Worm (Caenorhabditis elegans): ENCODE results near the gene T10F2.5.
A peak's percentile ranks its signal among the peaks of the same experiment; 100 is the strongest.

Gene T10F2.5

ce11 chrIII:5159505-5159904 lies at the start of gene T10F2.5:
Gene T10F2.5, minus strand, starts transcription at chrIII:5159605.
- TF ChIP-seq tbx-11 (GFP tag; IDR thresholded peaks at IDR 0.05) (no peak), hnd-1 (tag; optimal IDR thresholded peaks at IDR 0.05) (no peak), tra-4 (tag; optimal IDR thresholded peaks at IDR 0.05) (no peak), scrt-1 (GFP tag; IDR thresholded peaks at IDR 0.05) (no peak), F13C5.2 (tag; optimal IDR thresholded peaks at IDR 0.05) (no peak), ceh-36 (tag; optimal IDR thresholded peaks at IDR 0.05) (no peak), flt-1 (GFP tag; IDR thresholded peaks at IDR 0.05) (no peak), tbx-37 (GFP tag; conservative IDR thresholded peaks at IDR 0.05) (no peak), ets-7 (tag; optimal IDR thresholded peaks at IDR 0.05) (no peak), pes-1 (GFP tag; IDR thresholded peaks at IDR 0.05) (no peak), sea-1 (GFP tag; conservative IDR thresholded peaks at IDR 0.05) (no peak), hmg-4 (GFP tag; optimal IDR thresholded peaks at IDR 0.05) (no peak), aly-1 (tag; optimal IDR thresholded peaks at IDR 0.05) (no peak), ama-1 (optimal IDR thresholded peaks at IDR 0.05) (no peak), hmbx-1 (tag; optimal IDR thresholded peaks at IDR 0.05) (no peak)

ce11 chrIII:5208992-5209391 lies 49.6 kb upstream of the T10F2.5 start, which contains the start of gene syx-16:
Gene syx-16, minus strand, starts transcription at chrIII:5209109.
- TF ChIP-seq F13C5.2 (tag; optimal IDR thresholded peaks at IDR 0.05) (no peak), aly-1 (tag; optimal IDR thresholded peaks at IDR 0.05) (no peak), hmbx-1 (tag; optimal IDR thresholded peaks at IDR 0.05) (no peak), hmg-4 (GFP tag; optimal IDR thresholded peaks at IDR 0.05) (no peak)

DNA sequence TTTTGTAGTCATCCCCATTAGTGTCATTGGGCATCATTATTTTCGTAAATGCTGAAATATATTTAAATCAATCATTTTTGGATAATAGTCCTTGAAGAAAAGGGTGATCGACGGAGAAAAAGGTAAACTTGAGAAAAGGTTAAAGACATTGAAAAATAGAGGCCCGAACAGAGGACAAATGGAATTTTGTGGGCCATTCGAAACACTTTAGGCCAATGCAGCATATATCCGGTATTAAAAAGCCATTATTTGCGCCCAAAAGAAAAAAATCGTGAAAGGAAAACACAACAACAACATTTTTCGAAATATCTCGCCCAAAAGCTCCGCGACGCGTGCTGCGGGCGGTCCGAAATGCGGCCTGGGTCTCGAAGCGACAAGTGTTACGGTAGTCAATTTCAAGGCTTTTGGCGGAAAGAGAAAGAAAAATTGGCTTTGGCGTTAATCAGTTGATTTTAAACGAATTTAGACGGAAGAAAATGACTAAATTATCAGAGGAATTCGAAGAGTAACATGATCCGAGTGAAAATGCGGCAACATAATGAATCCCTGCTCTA lies 47.5 kb upstream of the T10F2.5 start, which contains the start of gene morc-1:
TSS of gene morc-1 (minus strand) at position 51 of the 554 bp plus-strand sequence.
- 0 out of 2 replicates have a peak, but pooled peaks have one; percentile 9 for TF ChIP-seq scrt-1 (GFP tag; IDR thresholded peaks at IDR 0.05)
- no peak for TF ChIP-seq tbx-11 (GFP tag; IDR thresholded peaks at IDR 0.05)

- TF ChIP-seq hnd-1 (tag; optimal IDR thresholded peaks at IDR 0.05) (no peak), sea-1 (GFP tag; conservative IDR thresholded peaks at IDR 0.05) (no peak), aly-1 (tag; optimal IDR thresholded peaks at IDR 0.05) (no peak), ets-7 (tag; optimal IDR thresholded peaks at IDR 0.05) (no peak), tbx-11 (GFP tag; IDR thresholded peaks at IDR 0.05) (no peak), ceh-13 (GFP tag; optimal IDR thresholded peaks at IDR 0.05) (no peak), B0310.2 (tag; optimal IDR thresholded peaks at IDR 0.05) (no peak), pes-1 (GFP tag; IDR thresholded peaks at IDR 0.05) (no peak), F13C5.2 (tag; optimal IDR thresholded peaks at IDR 0.05) (no peak), ceh-36 (tag; optimal IDR thresholded peaks at IDR 0.05) (no peak), tbx-37 (GFP tag; conservative IDR thresholded peaks at IDR 0.05) (no peak), hmg-4 (GFP tag; optimal IDR thresholded peaks at IDR 0.05) (no peak), flt-1 (GFP tag; IDR thresholded peaks at IDR 0.05) (no peak), scrt-1 (GFP tag; IDR thresholded peaks at IDR 0.05) (no peak)
Measured at ce11 chrIII:5203310-5203709, 43.9 kb upstream of the T10F2.5 start.

DNA sequence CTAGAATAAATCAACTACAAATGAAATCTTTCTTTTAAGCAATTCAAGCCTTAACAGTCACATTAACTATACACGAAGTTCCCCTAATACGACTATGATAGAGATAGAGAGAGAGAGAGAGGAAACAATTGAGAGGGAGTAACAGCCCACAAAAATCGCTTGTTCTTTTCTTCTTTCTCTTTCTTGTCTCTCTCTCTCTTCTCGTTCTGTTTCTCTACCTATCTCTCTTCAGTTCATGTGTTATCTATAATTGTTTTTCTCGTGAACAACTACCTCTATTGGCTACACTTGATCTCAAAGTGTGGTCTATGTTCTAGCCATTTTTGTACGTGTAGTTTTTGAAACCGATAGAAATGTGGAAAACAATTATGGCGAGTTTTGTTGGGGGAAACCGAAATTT lies 43.2 kb upstream of the T10F2.5 start:
- TF ChIP-seq tbx-11 (GFP tag; IDR thresholded peaks at IDR 0.05) = no peak
- TF ChIP-seq ceh-13 (GFP tag; optimal IDR thresholded peaks at IDR 0.05) = no peak
- no peak for TF ChIP-seq tbx-37 (GFP tag; conservative IDR thresholded peaks at IDR 0.05)
- TF ChIP-seq hmbx-1 (tag; optimal IDR thresholded peaks at IDR 0.05) = no peak
- no peak for TF ChIP-seq ceh-36 (tag; optimal IDR thresholded peaks at IDR 0.05)

- TF ChIP-seq pes-1 (GFP tag; IDR thresholded peaks at IDR 0.05) (no peak), ets-7 (tag; optimal IDR thresholded peaks at IDR 0.05) (no peak), tbx-11 (GFP tag; IDR thresholded peaks at IDR 0.05) (no peak), hmbx-1 (tag; optimal IDR thresholded peaks at IDR 0.05) (no peak), ama-1 (optimal IDR thresholded peaks at IDR 0.05) (no peak), tra-4 (tag; optimal IDR thresholded peaks at IDR 0.05) (no peak), scrt-1 (GFP tag; IDR thresholded peaks at IDR 0.05) (no peak), ceh-36 (tag; optimal IDR thresholded peaks at IDR 0.05) (no peak), hmg-4 (GFP tag; optimal IDR thresholded peaks at IDR 0.05) (no peak), B0310.2 (tag; optimal IDR thresholded peaks at IDR 0.05) (no peak), ceh-13 (GFP tag; optimal IDR thresholded peaks at IDR 0.05) (no peak), aly-1 (tag; optimal IDR thresholded peaks at IDR 0.05) (no peak), flt-1 (GFP tag; IDR thresholded peaks at IDR 0.05) (no peak), F13C5.2 (tag; optimal IDR thresholded peaks at IDR 0.05) (no peak), sea-1 (GFP tag; conservative IDR thresholded peaks at IDR 0.05) (no peak), hnd-1 (tag; optimal IDR thresholded peaks at IDR 0.05) (no peak), tbx-37 (GFP tag; conservative IDR thresholded peaks at IDR 0.05) (no peak)
Measured at ce11 chrIII:5201267-5201666, 41.9 kb upstream of the T10F2.5 start.

DNA sequence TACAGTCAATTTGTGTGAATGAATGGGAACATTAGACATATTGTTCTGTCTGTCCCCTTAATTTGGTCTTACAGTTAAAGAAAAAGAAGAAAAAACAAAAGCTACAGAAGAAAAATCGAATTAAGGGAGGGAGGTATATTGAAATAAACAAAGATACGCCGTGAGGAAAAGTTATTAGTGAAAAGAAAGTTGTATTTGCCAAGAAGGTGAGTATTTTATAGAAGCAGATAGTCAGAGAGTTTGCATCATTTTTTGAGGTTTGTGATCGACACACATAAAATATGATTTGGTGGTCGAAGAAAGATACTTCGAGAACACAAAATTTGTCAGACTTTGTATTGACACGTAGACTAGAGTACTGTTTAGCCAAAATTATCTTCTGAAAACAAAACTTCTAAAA lies 40.9 kb upstream of the T10F2.5 start:
- no peak for TF ChIP-seq scrt-1 (GFP tag; IDR thresholded peaks at IDR 0.05)
- no peak for TF ChIP-seq aly-1 (tag; optimal IDR thresholded peaks at IDR 0.05)
- no peak for TF ChIP-seq ets-7 (tag; optimal IDR thresholded peaks at IDR 0.05)
- TF ChIP-seq ceh-13 (GFP tag; optimal IDR thresholded peaks at IDR 0.05) = no peak
- no peak for TF ChIP-seq B0310.2 (tag; optimal IDR thresholded peaks at IDR 0.05)
- no peak for TF ChIP-seq ama-1 (optimal IDR thresholded peaks at IDR 0.05)
- no peak for TF ChIP-seq sea-1 (GFP tag; conservative IDR thresholded peaks at IDR 0.05)

DNA sequence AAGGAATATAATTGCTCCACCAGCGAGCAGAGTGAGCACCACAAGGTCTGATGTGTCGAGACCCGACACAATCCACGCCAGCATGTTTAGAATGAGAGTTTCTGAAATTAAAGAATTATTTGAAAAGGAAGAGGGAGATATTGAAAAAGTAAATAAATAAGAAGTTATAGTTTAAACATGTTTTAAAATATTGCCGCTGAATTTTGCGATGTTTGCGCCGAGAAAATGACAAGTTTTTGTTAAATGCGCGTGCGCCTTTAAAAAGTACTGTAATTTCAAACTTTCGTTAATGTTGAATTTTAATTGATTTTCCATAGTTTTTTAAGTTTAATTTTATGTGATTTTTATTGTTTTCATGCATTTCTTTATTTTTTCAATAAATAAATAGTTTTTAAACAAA lies 40.2 kb upstream of the T10F2.5 start, which contains the start of gene emb-8:
TSS of gene emb-8 (minus strand) at position 101 of the 400 bp plus-strand sequence.
- TF ChIP-seq ceh-13 (GFP tag; optimal IDR thresholded peaks at IDR 0.05) = no peak
- no peak for TF ChIP-seq sea-1 (GFP tag; conservative IDR thresholded peaks at IDR 0.05)
- no peak for TF ChIP-seq B0310.2 (tag; optimal IDR thresholded peaks at IDR 0.05)
- no peak for TF ChIP-seq ets-7 (tag; optimal IDR thresholded peaks at IDR 0.05)
- no peak for TF ChIP-seq hnd-1 (tag; optimal IDR thresholded peaks at IDR 0.05)
- TF ChIP-seq aly-1 (tag; optimal IDR thresholded peaks at IDR 0.05) = no peak
- no peak for TF ChIP-seq tbx-11 (GFP tag; IDR thresholded peaks at IDR 0.05)
- no peak for TF ChIP-seq pes-1 (GFP tag; IDR thresholded peaks at IDR 0.05)
- no peak for TF ChIP-seq ceh-36 (tag; optimal IDR thresholded peaks at IDR 0.05)

All from whole organism, early embryonic.